Fruit fly (Drosophila melanogaster): ENCODE data around the gene zuc.
A peak's percentile ranks its signal among the peaks of the same experiment; 100 is the strongest.

zuc gene

dm6 chr2L:11989729-11990128 is at the start of gene zuc, which contains the start of gene dgt2:
Gene zuc, minus strand, starts transcription at chr2L:11989882.
Gene dgt2, plus strand, starts transcription at chr2L:11989936.
- no peak for TF ChIP-seq CG14711 (tag; optimal IDR thresholded peaks at IDR 0.05)
- TF ChIP-seq CG7101 (tag; optimal IDR thresholded peaks at IDR 0.05) = no peak
- no peak for TF ChIP-seq Crg-1 (GFP tag; optimal IDR thresholded peaks at IDR 0.05)
- TF ChIP-seq Clk (GFP tag; optimal IDR thresholded peaks at IDR 0.05) = no peak
- TF ChIP-seq CG12768 (GFP tag; optimal IDR thresholded peaks at IDR 0.05) = no peak
- TF ChIP-seq bab1 (GFP tag; optimal IDR thresholded peaks at IDR 0.05) = no peak
- no peak for TF ChIP-seq toe (GFP tag; optimal IDR thresholded peaks at IDR 0.05)
- TF ChIP-seq CG5204 (GFP tag; optimal IDR thresholded peaks at IDR 0.05) = no peak
- no peak for TF ChIP-seq kay (GFP tag; ENCODE audit: borderline replicate concordance)
- TF ChIP-seq cnc (optimal IDR thresholded peaks at IDR 0.05) = no peak
- TF ChIP-seq Mnt (GFP tag; optimal IDR thresholded peaks at IDR 0.05) = no peak
- TF ChIP-seq CG7045 (GFP tag; optimal IDR thresholded peaks at IDR 0.05) = no peak
- TF ChIP-seq cic (GFP tag; optimal IDR thresholded peaks at IDR 0.05) = no peak
- no peak for TF ChIP-seq tj (GFP tag; optimal IDR thresholded peaks at IDR 0.05)
- TF ChIP-seq CG11617 (GFP tag; optimal IDR thresholded peaks at IDR 0.05) = no peak
- no peak for TF ChIP-seq Hr96 (GFP tag; optimal IDR thresholded peaks at IDR 0.05)
- no peak for TF ChIP-seq ovo (GFP tag; optimal IDR thresholded peaks at IDR 0.05)
- no peak for TF ChIP-seq CG33017 (tag; optimal IDR thresholded peaks at IDR 0.05)

- peak; percentile 13 for TF ChIP-seq ovo (GFP tag; optimal IDR thresholded peaks at IDR 0.05)
- TF ChIP-seq tj (GFP tag; optimal IDR thresholded peaks at IDR 0.05) = no peak
- TF ChIP-seq cic (GFP tag; optimal IDR thresholded peaks at IDR 0.05) = no peak
- peak; percentile 81 for TF ChIP-seq Mnt (GFP tag; optimal IDR thresholded peaks at IDR 0.05)
- TF ChIP-seq CG7045 (GFP tag; optimal IDR thresholded peaks at IDR 0.05) = no peak
Observed at dm6 chr2L:12038177-12038581, 48.5 kb upstream of the zuc start, which contains the start of gene Tom70. Gene Tom70, minus strand, starts transcription at chr2L:12038511.

dm6 chr2L:12033890-12034289 is 44.2 kb upstream of the zuc start, which contains the start of gene CG18788:
Gene CG18788, plus strand, starts transcription at chr2L:12034190.
- TF ChIP-seq cic (GFP tag; optimal IDR thresholded peaks at IDR 0.05) (no peak), tj (GFP tag; optimal IDR thresholded peaks at IDR 0.05) (no peak), ovo (GFP tag; optimal IDR thresholded peaks at IDR 0.05) (no peak), CG14711 (tag; optimal IDR thresholded peaks at IDR 0.05) (no peak), CG12768 (GFP tag; optimal IDR thresholded peaks at IDR 0.05) (no peak), cnc (optimal IDR thresholded peaks at IDR 0.05) (no peak)

dm6 chr2L:12030552-12031131 is 41.0 kb upstream of the zuc start:
- no peak for TF ChIP-seq kay (GFP tag; ENCODE audit: borderline replicate concordance)
- TF ChIP-seq CG12768 (GFP tag; optimal IDR thresholded peaks at IDR 0.05) = no peak
- TF ChIP-seq Crg-1 (GFP tag; optimal IDR thresholded peaks at IDR 0.05) = no peak
- TF ChIP-seq CG14711 (tag; optimal IDR thresholded peaks at IDR 0.05) = no peak
- TF ChIP-seq cic (GFP tag; optimal IDR thresholded peaks at IDR 0.05) = peak; percentile 4
- no peak for TF ChIP-seq bab1 (GFP tag; optimal IDR thresholded peaks at IDR 0.05)
- TF ChIP-seq cnc (optimal IDR thresholded peaks at IDR 0.05) = no peak

dm6 chr2L:12029594-12030197 is 40.0 kb upstream of the zuc start:
- TF ChIP-seq bab1 (GFP tag; optimal IDR thresholded peaks at IDR 0.05) (no peak), CG14711 (tag; optimal IDR thresholded peaks at IDR 0.05) (no peak), CG33017 (tag; optimal IDR thresholded peaks at IDR 0.05) (no peak), Crg-1 (GFP tag; optimal IDR thresholded peaks at IDR 0.05) (no peak), Hr96 (GFP tag; optimal IDR thresholded peaks at IDR 0.05) (peak; percentile 7), cnc (optimal IDR thresholded peaks at IDR 0.05) (no peak)

- TF ChIP-seq ovo (GFP tag; optimal IDR thresholded peaks at IDR 0.05) = no peak
Observed at dm6 chr2L:12028808-12029207, 39.1 kb upstream of the zuc start.

dm6 chr2L:12028102-12028501 is 38.4 kb upstream of the zuc start:
- TF ChIP-seq cic (GFP tag; optimal IDR thresholded peaks at IDR 0.05) = no peak

- peak; percentile 93 for TF ChIP-seq pad (GFP tag; optimal IDR thresholded peaks at IDR 0.05)
- no peak for TF ChIP-seq ovo (GFP tag; optimal IDR thresholded peaks at IDR 0.05)
Observed at dm6 chr2L:12027435-12027834, 37.8 kb upstream of the zuc start, which contains the start of gene dmGlut. Gene dmGlut, plus strand, starts transcription at chr2L:12027438.
